Worm (Caenorhabditis elegans) whole organism, L1 larva: ENCODE measurements around the gene flp-11.

Source experiments
- C16A3.4 ChIP-seq: fragments of 150-350 bp; optimal IDR thresholded peaks from 2 replicates; lab custom pipeline; 2014; ENCODE audit warnings: missing biosample characterization, missing genetic modification characterization
- C34B4.2 ChIP-seq: sonication (generic microtip); optimal IDR thresholded peaks from 2 replicates; lab custom pipeline; 2017; ENCODE audit warnings: mild to moderate bottlenecking, missing genetic modification characterization, missing compliant biosample characterization
- aha-1 ChIP-seq: fragments of 150-350 bp; optimal IDR thresholded peaks from 2 replicates; lab custom pipeline; 2014; ENCODE audit warnings: missing biosample characterization, missing genetic modification characterization
- ama-1 ChIP-seq: fragments of 150-350 bp; optimal IDR thresholded peaks from 2 replicates; lab custom pipeline; 2014
- ceh-63 ChIP-seq: fragments of 200-800 bp; sonication (Bioruptor generic); optimal IDR thresholded peaks from 2 replicates; lab custom pipeline; 2018; ENCODE audit warnings: mild to moderate bottlenecking, missing genetic modification characterization, missing compliant biosample characterization
- ceh-90 ChIP-seq: sonication (generic microtip); optimal IDR thresholded peaks from 2 replicates; lab custom pipeline; 2016; ENCODE audit warnings: missing genetic modification characterization, missing compliant biosample characterization
- dpl-1 ChIP-seq, 3 experiments: fragments of 150-350 bp in 2 of 3; sonication (generic microtip) in 1 of 3; optimal IDR thresholded peaks; 2 replicates each; lab custom pipeline; 2014 to 2017; ENCODE audit warnings: missing biosample characterization in 3 of 3, missing genetic modification characterization in 3 of 3, missing genetic modification reagents in 3 of 3
- egl-13 ChIP-seq: sonication (generic microtip); optimal IDR thresholded peaks from 2 replicates; lab custom pipeline; 2016; ENCODE audit warnings: missing genotype, missing genetic modification reagents, missing genetic modification characterization, missing compliant biosample characterization
- elt-2 ChIP-seq: sonication (generic microtip); optimal IDR thresholded peaks from 2 replicates; lab custom pipeline; 2016; ENCODE audit warnings: missing genetic modification characterization, mild to moderate bottlenecking, inconsistent platforms, missing compliant biosample characterization, missing genetic modification reagents
- elt-3 ChIP-seq, 6 experiments: fragments of 150-350 bp in 1 of 6; sonication (generic microtip); optimal IDR thresholded peaks; 2 replicates each; lab custom pipeline; 2017 to 2018; ENCODE audit warnings: missing biosample characterization in 6 of 6, missing genetic modification characterization in 6 of 6, inconsistent platforms in 1 of 6
- ets-5 ChIP-seq: fragments of 200-800 bp; sonication (Bioruptor generic); IDR thresholded peaks from 2 replicates; pipeline ENCODE4 v1.3.6; 2022; ENCODE audit warnings: missing genetic modification characterization, missing compliant biosample characterization
- fkh-10 ChIP-seq: sonication (generic microtip); optimal IDR thresholded peaks from 2 replicates; lab custom pipeline; 2017; ENCODE audit warnings: missing biosample characterization, missing genetic modification reagents, missing genetic modification characterization
- fkh-8 ChIP-seq: sonication (generic microtip); optimal IDR thresholded peaks from 2 replicates; lab custom pipeline; 2016; ENCODE audit warnings: mild to moderate bottlenecking, missing genetic modification characterization, missing compliant biosample characterization
- grh-1 ChIP-seq: fragments of 200-800 bp; sonication (Bioruptor generic); IDR thresholded peaks from 2 replicates; pipeline ENCODE4 v1.3.6; 2022; ENCODE audit warnings: missing genetic modification reagents, missing genetic modification characterization, missing compliant biosample characterization
- hlh-17 ChIP-seq: fragments of 200-800 bp; sonication (Bioruptor generic); optimal IDR thresholded peaks from 2 replicates; lab custom pipeline; 2018; ENCODE audit warnings: missing genetic modification characterization, mild to moderate bottlenecking, missing compliant biosample characterization, moderate library complexity, borderline replicate concordance
- irx-1 ChIP-seq: sonication (generic microtip); optimal IDR thresholded peaks from 2 replicates; lab custom pipeline; 2016; ENCODE audit warnings: missing genetic modification characterization, missing compliant biosample characterization
- isw-1 ChIP-seq: fragments of 200-800 bp; sonication (Bioruptor generic); IDR thresholded peaks from 2 replicates; pipeline ENCODE4 v1.3.6; 2022; ENCODE audit warnings: missing genetic modification characterization, missing compliant biosample characterization
- lin-13 ChIP-seq: fragments of 150-350 bp; optimal IDR thresholded peaks from 2 replicates; lab custom pipeline; 2014; ENCODE audit warnings: missing biosample characterization, missing genetic modification reagents, missing genetic modification characterization
- lin-14 ChIP-seq: fragments of 200-800 bp; sonication (Bioruptor generic); optimal IDR thresholded peaks from 2 replicates; lab custom pipeline; 2018; ENCODE audit warnings: mild to moderate bottlenecking, missing genetic modification characterization, moderate library complexity, missing compliant biosample characterization
- lin-39 ChIP-seq: fragments of 150-350 bp; optimal IDR thresholded peaks from 2 replicates; lab custom pipeline; 2014; ENCODE audit warnings: missing biosample characterization, missing genetic modification reagents, missing genetic modification characterization
- mdl-1 ChIP-seq, 2 experiments: fragments of 150-350 bp; optimal IDR thresholded peaks; 2 replicates each; lab custom pipeline; 2014 to 2017; ENCODE audit warnings: missing biosample characterization in 2 of 2, missing genetic modification characterization in 2 of 2, inconsistent platforms in 1 of 2
- mef-2 ChIP-seq: fragments of 150-350 bp; optimal IDR thresholded peaks from 2 replicates; lab custom pipeline; 2014; ENCODE audit warnings: missing biosample characterization, missing genetic modification characterization
- nhr-11 ChIP-seq: fragments of 150-350 bp; optimal IDR thresholded peaks from 2 replicates; lab custom pipeline; 2014; ENCODE audit warnings: missing biosample characterization, missing genetic modification characterization
- nhr-20 ChIP-seq: sonication (generic microtip); optimal IDR thresholded peaks from 2 replicates; lab custom pipeline; 2016; ENCODE audit warnings: mild to moderate bottlenecking, missing genetic modification characterization, missing compliant biosample characterization
- nhr-237 ChIP-seq: fragments of 150-350 bp; optimal IDR thresholded peaks from 2 replicates; lab custom pipeline; 2014; ENCODE audit warnings: missing biosample characterization, missing genetic modification characterization
- nhr-28 ChIP-seq: fragments of 150-350 bp; optimal IDR thresholded peaks from 2 replicates; lab custom pipeline; 2014; ENCODE audit warnings: missing biosample characterization, missing genetic modification characterization
- nhr-71 ChIP-seq: sonication (generic microtip); optimal IDR thresholded peaks from 2 replicates; lab custom pipeline; 2016; ENCODE audit warnings: mild to moderate bottlenecking, missing genetic modification characterization, moderate library complexity, missing compliant biosample characterization
- nhr-77 ChIP-seq: fragments of 150-350 bp; optimal IDR thresholded peaks from 2 replicates; lab custom pipeline; 2014; ENCODE audit warnings: missing biosample characterization, missing genetic modification characterization
- nhr-85 ChIP-seq: sonication (generic microtip); peaks from one replicate; lab custom pipeline; 2016; ENCODE audit warnings: missing genetic modification characterization, inconsistent platforms, missing compliant biosample characterization
- pax-3 ChIP-seq: fragments of 200-800 bp; sonication (Bioruptor generic); optimal IDR thresholded peaks from 2 replicates; lab custom pipeline; 2018; ENCODE audit warnings: mild to moderate bottlenecking, missing genetic modification characterization, moderate library complexity, missing compliant biosample characterization
- rnt-1 ChIP-seq: sonication (generic microtip); optimal IDR thresholded peaks from 2 replicates; lab custom pipeline; 2016; ENCODE audit warnings: mild to moderate bottlenecking, missing genetic modification characterization, moderate library complexity, missing compliant biosample characterization
- skn-1 ChIP-seq: fragments of 150-350 bp; optimal IDR thresholded peaks from 2 replicates; lab custom pipeline; 2014; ENCODE audit warnings: missing biosample characterization, missing genetic modification characterization
- snu-23 ChIP-seq: sonication (generic microtip); optimal IDR thresholded peaks from 2 replicates; lab custom pipeline; 2016; ENCODE audit warnings: missing genetic modification characterization, missing compliant biosample characterization
- sptf-1 ChIP-seq: fragments of 150-350 bp; optimal IDR thresholded peaks from 2 replicates; lab custom pipeline; 2014; ENCODE audit warnings: missing biosample characterization, missing genetic modification characterization
- unc-62 ChIP-seq: fragments of 150-350 bp; optimal IDR thresholded peaks from 2 replicates; lab custom pipeline; 2014; ENCODE audit warnings: missing biosample characterization, missing genetic modification reagents, missing genetic modification characterization
- unc-86 ChIP-seq: sonication (generic microtip); optimal IDR thresholded peaks from 2 replicates; lab custom pipeline; 2016; ENCODE audit warnings: missing genetic modification characterization, missing compliant biosample characterization
- vab-15 ChIP-seq: sonication (generic microtip); optimal IDR thresholded peaks from 2 replicates; lab custom pipeline; 2017; ENCODE audit warnings: missing genotype, mild to moderate bottlenecking, missing genetic modification characterization, missing compliant biosample characterization
- xbp-1 ChIP-seq: sonication (generic microtip); optimal IDR thresholded peaks from 2 replicates; lab custom pipeline; 2016; ENCODE audit warnings: missing genetic modification characterization, missing compliant biosample characterization
- ztf-11 ChIP-seq, 2 experiments: sonication (generic microtip); optimal IDR thresholded peaks; 2 replicates each; lab custom pipeline; 2016 to 2017; ENCODE audit warnings: missing genetic modification characterization in 2 of 2, missing biosample characterization in 1 of 2, missing compliant biosample characterization in 1 of 2
- ztf-4 ChIP-seq: fragments of 150-350 bp; optimal IDR thresholded peaks from 2 replicates; lab custom pipeline; 2014; ENCODE audit warnings: missing biosample characterization, missing genetic modification characterization

flp-11 gene

DNA sequence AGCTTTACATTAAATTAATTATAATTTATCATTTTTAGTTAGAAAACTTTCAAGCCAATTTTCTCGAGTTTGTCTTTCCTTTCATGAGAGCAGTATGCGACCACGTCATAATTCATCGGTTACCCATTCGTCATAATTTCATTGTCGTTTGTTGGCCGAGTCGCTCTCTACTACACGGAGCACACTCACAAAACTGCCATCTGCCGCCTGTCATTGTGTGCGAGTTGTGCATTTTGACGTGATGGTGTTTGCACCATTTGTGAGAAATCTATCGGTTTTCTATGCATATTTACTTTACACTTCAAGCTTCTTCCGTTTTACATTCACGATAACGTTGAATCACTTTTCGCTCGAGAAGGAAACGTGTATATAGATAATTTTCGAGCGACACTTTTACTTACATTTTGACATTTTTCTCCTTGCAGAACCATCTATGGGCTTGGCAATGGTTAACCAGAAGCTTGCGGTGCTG lies 28.9 kb upstream of the flp-11 start, which contains the start of gene dhhc-10 (continued):
- TF ChIP-seq mdl-1 (tag; optimal IDR thresholded peaks at IDR 0.05; lab: Kevin White, UChicago) = peak in 1 of 2 experiments; percentile 34
- no peak for TF ChIP-seq unc-62
- TF ChIP-seq egl-13 (tag; lab: Kevin White, UChicago) = no peak
- TF ChIP-seq nhr-77 (tag; lab: Kevin White, UChicago) = peak; percentile 7
- no peak for TF ChIP-seq C34B4.2 (tag; lab: Kevin White, UChicago)
- TF ChIP-seq fkh-8 (tag; lab: Kevin White, UChicago) = no peak
- no peak for TF ChIP-seq ztf-4 (tag; lab: Kevin White, UChicago)
- TF ChIP-seq ets-5 = no peak
- TF ChIP-seq elt-3 (tag; optimal IDR thresholded peaks at IDR 0.05; lab: Kevin White, UChicago) = no peak
- no peak for TF ChIP-seq lin-13
- TF ChIP-seq nhr-20 (tag; lab: Kevin White, UChicago) = peak; percentile 53
- TF ChIP-seq snu-23 (GFP tag; lab: Kevin White, UChicago) = peak; percentile 53
- TF ChIP-seq mef-2 (tag; lab: Kevin White, UChicago) = no peak
- TF ChIP-seq irx-1 (tag; lab: Kevin White, UChicago) = peak; percentile 36
- no peak for TF ChIP-seq sptf-1
- TF ChIP-seq nhr-28 (tag; lab: Kevin White, UChicago) = no peak
- no peak for TF ChIP-seq nhr-85 (tag; lab: Kevin White, UChicago)
- peak; percentile 44 for TF ChIP-seq unc-86 (tag; lab: Kevin White, UChicago)
- no peak for TF ChIP-seq pax-3
- no peak for TF ChIP-seq isw-1 (GFP tag; lab: Robert Waterston, UW)
- TF ChIP-seq aha-1 (tag; lab: Kevin White, UChicago) = no peak
- TF ChIP-seq vab-15 (tag; lab: Kevin White, UChicago) = no peak
- TF ChIP-seq lin-39 (tag; lab: Kevin White, UChicago) = no peak
- TF ChIP-seq xbp-1 (tag; lab: Kevin White, UChicago) = peak; percentile 72
- peak in 2 of 3 experiments; percentile 27 to 28 for TF ChIP-seq dpl-1 (GFP tag; optimal IDR thresholded peaks at IDR 0.05; lab: Kevin White, UChicago)
- no peak for TF ChIP-seq nhr-237 (tag; lab: Kevin White, UChicago)
- no peak for TF ChIP-seq hlh-17 (GFP tag; lab: Kevin White, UChicago)
- TF ChIP-seq grh-1 (GFP tag; lab: Robert Waterston, UW) = no peak
- peak; percentile 77 for TF ChIP-seq lin-14 (GFP tag; lab: Kevin White, UChicago)
- no peak for TF ChIP-seq ceh-90 (tag; lab: Kevin White, UChicago)
- TF ChIP-seq ztf-11 (tag; optimal IDR thresholded peaks at IDR 0.05; lab: Kevin White, UChicago) = no peak
- no peak for TF ChIP-seq nhr-11
- peak; percentile 34 for TF ChIP-seq C16A3.4
- no peak for TF ChIP-seq ceh-63 (GFP tag; lab: Kevin White, UChicago)
- no peak for TF ChIP-seq fkh-10 (GFP tag; lab: Kevin White, UChicago)
- TF ChIP-seq skn-1 (tag; lab: Kevin White, UChicago) = no peak
- no peak for TF ChIP-seq ama-1 (lab: Kevin White, UChicago)
- peak; percentile 91 for TF ChIP-seq elt-2 (tag; lab: Kevin White, UChicago)
- peak; percentile 77 for TF ChIP-seq rnt-1 (tag; lab: Kevin White, UChicago)

DNA sequence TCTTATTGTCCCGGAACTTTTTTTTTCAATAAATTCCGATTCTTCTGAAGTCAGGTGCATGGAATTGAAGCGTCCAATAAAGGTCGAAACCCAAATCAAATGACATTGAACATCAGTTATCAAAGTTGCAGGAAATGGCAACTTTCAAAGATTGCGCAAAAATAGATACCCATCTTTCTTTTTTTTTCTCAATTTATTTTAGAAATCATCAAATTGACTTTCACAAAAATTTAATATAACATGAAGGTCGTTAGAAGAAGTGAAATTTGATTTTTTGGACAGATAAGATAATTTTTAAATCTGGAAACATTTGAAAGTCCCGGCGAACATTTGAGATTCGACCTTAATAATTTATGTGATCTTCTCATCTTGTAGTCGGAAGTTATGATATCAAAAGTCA lies 27.7 kb upstream of the flp-11 start:
- TF ChIP-seq elt-3 (tag; optimal IDR thresholded peaks at IDR 0.05; lab: Kevin White, UChicago) (peak in 1 of 6 experiments; percentile 23), lin-14 (GFP tag; lab: Kevin White, UChicago) (peak; percentile 56), nhr-71 (tag; lab: Kevin White, UChicago) (peak; percentile 33), nhr-20 (tag; lab: Kevin White, UChicago) (peak; percentile 34), mef-2 (tag; lab: Kevin White, UChicago) (no peak), elt-2 (tag; lab: Kevin White, UChicago) (no peak)
